Worm (Caenorhabditis elegans): ENCODE data around the gene rps-16.

rps-16 gene

ce11 chrV:15023544-15023943, 23.2 kb upstream of the rps-16 start, which contains the start of gene F14H8.4:
TSS of gene F14H8.4 (plus strand) at chrV:15023844.
- peak; percentile 58 for TF ChIP-seq ceh-8 (GFP tag; optimal IDR thresholded peaks at IDR 0.05)
- no peak for TF ChIP-seq fkh-8 (tag; optimal IDR thresholded peaks at IDR 0.05)

- TF ChIP-seq fkh-8 (tag; optimal IDR thresholded peaks at IDR 0.05) = no peak
- no peak for TF ChIP-seq lin-14 (GFP tag; optimal IDR thresholded peaks at IDR 0.05)
- TF ChIP-seq C34B4.2 (tag; optimal IDR thresholded peaks at IDR 0.05) = no peak
- no peak for TF ChIP-seq ces-1 (GFP tag; optimal IDR thresholded peaks at IDR 0.05)
- no peak for TF ChIP-seq alr-1 (tag; optimal IDR thresholded peaks at IDR 0.05; ENCODE audit: borderline replicate concordance)
- TF ChIP-seq sptf-1 (tag; optimal IDR thresholded peaks at IDR 0.05) = no peak
- no peak for TF ChIP-seq isw-1 (GFP tag; IDR thresholded peaks at IDR 0.05)
- no peak for TF ChIP-seq swsn-7 (tag; optimal IDR thresholded peaks at IDR 0.05)
Observed at ce11 chrV:15020732-15021131, 20.4 kb upstream of the rps-16 start, which contains the start of gene F14H8.5. TSS of gene F14H8.5 (plus strand) at chrV:15021032.

ce11 chrV:15020229-15020628, 19.9 kb upstream of the rps-16 start, which contains the start of gene F14H8.2:
TSS of gene F14H8.2 (minus strand) at chrV:15020329.
- TF ChIP-seq Y116A8C.19 (tag; optimal IDR thresholded peaks at IDR 0.05; ENCODE audit: borderline replicate concordance) = no peak
- no peak for TF ChIP-seq elt-3 (tag; optimal IDR thresholded peaks at IDR 0.05)
- no peak for TF ChIP-seq sox-4 (tag; optimal IDR thresholded peaks at IDR 0.05)
- peak; percentile 1 for TF ChIP-seq ceh-8 (GFP tag; optimal IDR thresholded peaks at IDR 0.05)
- no peak for TF ChIP-seq efl-1 (optimal IDR thresholded peaks at IDR 0.05)
- TF ChIP-seq efl-1 (GFP tag; optimal IDR thresholded peaks at IDR 0.05 in 1 of 2) = peak in 1 of 2 experiments; percentile 59

- TF ChIP-seq sup-37 (GFP tag; optimal IDR thresholded peaks at IDR 0.05) (no peak), snu-23 (GFP tag; optimal IDR thresholded peaks at IDR 0.05) (no peak), elt-3 (tag; optimal IDR thresholded peaks at IDR 0.05) (peak in 1 of 6 experiments; percentile 16), unc-30 (tag; optimal IDR thresholded peaks at IDR 0.05) (no peak), mdl-1 (tag; optimal IDR thresholded peaks at IDR 0.05) (no peak), pqm-1 (tag; optimal IDR thresholded peaks at IDR 0.05) (no peak), F16B12.6 (tag; optimal IDR thresholded peaks at IDR 0.05) (no peak), nhr-71 (tag; optimal IDR thresholded peaks at IDR 0.05) (peak; percentile 2), lin-15B (tag; optimal IDR thresholded peaks at IDR 0.05) (no peak), fkh-8 (tag; optimal IDR thresholded peaks at IDR 0.05) (no peak), hlh-17 (GFP tag; optimal IDR thresholded peaks at IDR 0.05; ENCODE audit: borderline replicate concordance) (no peak), lsy-2 (tag; optimal IDR thresholded peaks at IDR 0.05) (no peak), nhr-28 (tag; optimal IDR thresholded peaks at IDR 0.05) (no peak), nhr-85 (tag) (peak; percentile 86), lin-14 (GFP tag; optimal IDR thresholded peaks at IDR 0.05) (peak; percentile 60), ztf-11 (tag; optimal IDR thresholded peaks at IDR 0.05) (no peak), egl-13 (tag; optimal IDR thresholded peaks at IDR 0.05) (no peak), nhr-77 (tag; optimal IDR thresholded peaks at IDR 0.05) (no peak), grh-1 (GFP tag; IDR thresholded peaks at IDR 0.05) (0 out of 2 replicates have a peak, but pooled peaks have one; percentile 26), nhr-237 (tag; optimal IDR thresholded peaks at IDR 0.05) (no peak), tbx-2 (tag; optimal IDR thresholded peaks at IDR 0.05) (no peak), nhr-12 (tag; optimal IDR thresholded peaks at IDR 0.05) (no peak), efl-3 (GFP tag; optimal IDR thresholded peaks at IDR 0.05) (no peak), ets-5 (GFP tag; IDR thresholded peaks at IDR 0.05) (no peak)
Observed at ce11 chrV:15016795-15017429, 16.6 kb upstream of the rps-16 start.

ce11 chrV:15015799-15016198, 15.5 kb upstream of the rps-16 start:
- TF ChIP-seq F16B12.6 (tag; optimal IDR thresholded peaks at IDR 0.05) (no peak), nhr-71 (tag; optimal IDR thresholded peaks at IDR 0.05) (peak; percentile 48), rnt-1 (tag; optimal IDR thresholded peaks at IDR 0.05) (peak; percentile 11), nhr-20 (tag; optimal IDR thresholded peaks at IDR 0.05) (no peak), hlh-4 (tag; optimal IDR thresholded peaks at IDR 0.05) (no peak), lin-15B (tag; optimal IDR thresholded peaks at IDR 0.05) (no peak), sox-4 (tag; optimal IDR thresholded peaks at IDR 0.05) (no peak), mab-9 (GFP tag; IDR thresholded peaks at IDR 0.05) (no peak), elt-2 (tag; optimal IDR thresholded peaks at IDR 0.05) (no peak), unc-130 (tag; optimal IDR thresholded peaks at IDR 0.05) (no peak), blmp-1 (tag; optimal IDR thresholded peaks at IDR 0.05) (peak; percentile 39), grh-1 (GFP tag; IDR thresholded peaks at IDR 0.05) (no peak), lir-3 (tag; optimal IDR thresholded peaks at IDR 0.05; ENCODE audit: poor library complexity) (no peak), elt-3 (tag; optimal IDR thresholded peaks at IDR 0.05) (peak in 1 of 6 experiments; percentile 36), nhr-47 (tag; optimal IDR thresholded peaks at IDR 0.05) (no peak), nhr-85 (tag) (peak; percentile 54), snu-23 (GFP tag; optimal IDR thresholded peaks at IDR 0.05) (peak; percentile 33)

All from whole organism, L1 larva.